Fruit fly (Drosophila melanogaster) Kc167 (cell line): ENCODE results near the gene Dci.

Experiments used
- Myc ChIP-seq: fragments of >200 bp; optimal IDR thresholded peaks from 2 replicates; lab custom pipeline; 2017; ENCODE audit warnings: missing external identifiers
- insv ChIP-seq: fragments of >200 bp; optimal IDR thresholded peaks from 3 replicates; lab custom pipeline; 2018; ENCODE audit warnings: missing external identifiers
- psq ChIP-seq: fragments of >200 bp; optimal IDR thresholded peaks from 2 replicates; lab custom pipeline; 2017; ENCODE audit warnings: missing external identifiers
- ttk ChIP-seq: sonication (Bioruptor generic); optimal IDR thresholded peaks from 2 replicates; lab custom pipeline; 2017; ENCODE audit warnings: missing external identifiers

DNA sequence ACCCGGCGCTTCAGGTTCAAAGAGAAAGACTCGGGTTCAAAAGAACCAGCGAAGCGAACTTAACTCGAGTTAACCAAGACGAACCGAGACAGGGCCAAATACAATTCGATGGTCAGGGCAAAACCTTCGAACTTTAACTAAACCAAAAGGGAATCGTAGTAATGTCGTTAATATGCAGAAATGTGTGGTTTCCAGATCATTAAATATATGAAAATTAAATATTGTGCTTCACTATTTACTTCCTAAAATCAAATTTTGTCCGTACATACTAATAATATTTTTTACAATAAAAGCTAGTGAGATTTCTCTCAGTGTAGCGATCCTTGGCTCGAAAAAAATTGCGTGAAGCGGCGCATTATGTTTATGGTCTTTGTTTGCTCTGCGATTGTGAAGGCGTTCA, 33.4 kb upstream of the Dci start:
- TF ChIP-seq psq (lab: Kevin White, UChicago), result no peak
- TF ChIP-seq ttk (lab: Kevin White, UChicago), result no peak
- no peak for TF ChIP-seq insv (lab: Kevin White, UChicago)
- no peak for TF ChIP-seq Myc
